Fruit fly (Drosophila melanogaster) whole organism, embryonic: ENCODE results near the gene CG14866.

Source experiments
- Ada2b ChIP-seq: fragments of 200-800 bp; sonication (Bioruptor generic); IDR thresholded peaks from 2 replicates; pipeline ENCODE4 v1.3.6; 2022; ENCODE audit warnings: missing biosample characterization, missing genetic modification characterization
- Adf1 ChIP-seq: fragments of 200-800 bp; sonication (Bioruptor generic); IDR thresholded peaks from 2 replicates; pipeline ENCODE4 v1.3.6; 2022; ENCODE audit warnings: missing biosample characterization, missing genetic modification characterization
- Antp ChIP-seq: fragments of 200-800 bp; sonication (Bioruptor generic); optimal IDR thresholded peaks from 3 replicates; lab custom pipeline; 2016; ENCODE audit warnings: missing biosample characterization, missing genetic modification characterization
- Atf6 ChIP-seq: fragments of 200-800 bp; sonication (Bioruptor generic); IDR thresholded peaks from 2 replicates; pipeline ENCODE4 v1.3.6; 2022; ENCODE audit warnings: missing biosample characterization, missing genetic modification characterization
- B-H1 ChIP-seq: fragments of 200-800 bp; sonication (Bioruptor generic); IDR thresholded peaks from 3 replicates; pipeline ENCODE4 v1.3.6; 2022; ENCODE audit warnings: missing biosample characterization, missing genetic modification characterization
- Bdp1 ChIP-seq: fragments of 200-800 bp; sonication (Bioruptor generic); optimal IDR thresholded peaks from 3 replicates; lab custom pipeline; 2016; ENCODE audit warnings: missing biosample characterization, missing genetic modification characterization
- CG10209 ChIP-seq: fragments of 200-800 bp; sonication (Bioruptor generic); optimal IDR thresholded peaks from 3 replicates; lab custom pipeline; 2017; ENCODE audit warnings: missing biosample characterization, mild to moderate bottlenecking, missing genetic modification characterization, missing genetic modification reagents
- CG11093 ChIP-seq: fragments of 200-800 bp; sonication (Bioruptor generic); IDR thresholded peaks from 3 replicates; pipeline ENCODE4 v1.3.6; 2022; ENCODE audit warnings: missing biosample characterization, missing genetic modification characterization
- CG11398 ChIP-seq: fragments of 200-800 bp; sonication (Bioruptor generic); optimal IDR thresholded peaks from 2 replicates; lab custom pipeline; 2016; ENCODE audit warnings: missing biosample characterization, missing genetic modification characterization
- CG11560 ChIP-seq: fragments of 200-800 bp; sonication (Bioruptor generic); IDR thresholded peaks from 3 replicates; pipeline ENCODE4 v1.3.6; 2022; ENCODE audit warnings: missing biosample characterization, missing genetic modification characterization
- CG14014 ChIP-seq: fragments of 200-800 bp; sonication (Bioruptor generic); IDR thresholded peaks from 2 replicates; pipeline ENCODE4 v1.3.6; 2022; ENCODE audit warnings: missing biosample characterization, missing genetic modification characterization
- CG14710 ChIP-seq: fragments of 200-800 bp; sonication (Bioruptor generic); optimal IDR thresholded peaks from 3 replicates; lab custom pipeline; 2019; ENCODE audit warnings: missing biosample characterization, mild to moderate bottlenecking, missing genetic modification characterization, moderate library complexity
- CG15479 ChIP-seq: fragments of 200-800 bp; sonication (Bioruptor generic); optimal IDR thresholded peaks from 3 replicates; lab custom pipeline; 2019; ENCODE audit warnings: missing biosample characterization, mild to moderate bottlenecking, missing genetic modification characterization, moderate library complexity
- CG15601 ChIP-seq: fragments of 200-800 bp; sonication (Bioruptor generic); optimal IDR thresholded peaks from 3 replicates; lab custom pipeline; 2019; ENCODE audit warnings: missing biosample characterization, mild to moderate bottlenecking, missing genetic modification characterization, moderate library complexity
- CG2712 ChIP-seq: fragments of 200-800 bp; optimal IDR thresholded peaks from 3 replicates; lab custom pipeline; 2019; ENCODE audit warnings: missing biosample characterization, mild to moderate bottlenecking, missing genetic modification characterization, moderate library complexity
- CG3065 ChIP-seq: fragments of 200-800 bp; sonication (Bioruptor generic); optimal IDR thresholded peaks from 2 replicates; lab custom pipeline; 2016; ENCODE audit warnings: missing biosample characterization, missing genetic modification characterization
- CG31365 ChIP-seq: fragments of 200-800 bp; sonication (Bioruptor generic); optimal IDR thresholded peaks from 2 replicates; lab custom pipeline; 2018; ENCODE audit warnings: missing biosample characterization, mild to moderate bottlenecking, missing genetic modification characterization
- CG32532 ChIP-seq: fragments of 200-800 bp; sonication (Bioruptor generic); IDR thresholded peaks from 2 replicates; pipeline ENCODE4 v1.3.6; 2022; ENCODE audit warnings: missing biosample characterization, missing genetic modification characterization
- CG5180 ChIP-seq: fragments of 200-800 bp; sonication (Bioruptor generic); optimal IDR thresholded peaks from 3 replicates; lab custom pipeline; 2017; ENCODE audit warnings: missing biosample characterization, missing genetic modification characterization, mild to moderate bottlenecking, moderate library complexity, missing genetic modification reagents
- CG9215 ChIP-seq: fragments of 200-800 bp; sonication (Bioruptor generic); IDR thresholded peaks from 2 replicates; pipeline ENCODE4 v1.3.6; 2022; ENCODE audit warnings: missing biosample characterization, missing genetic modification characterization
- CG9797 ChIP-seq: fragments of 200-800 bp; sonication (Bioruptor generic); optimal IDR thresholded peaks from 3 replicates; lab custom pipeline; 2018; ENCODE audit warnings: missing biosample characterization, mild to moderate bottlenecking, missing genetic modification characterization
- CHES-1-like ChIP-seq: fragments of 200-800 bp; sonication (Bioruptor generic); optimal IDR thresholded peaks from 2 replicates; lab custom pipeline; 2016; ENCODE audit warnings: missing biosample characterization, missing genetic modification characterization
- CkIIα-i1 ChIP-seq: fragments of 200-800 bp; sonication (Bioruptor generic); IDR thresholded peaks from 2 replicates; pipeline ENCODE4 v1.3.6; 2022; ENCODE audit warnings: missing biosample characterization, missing genetic modification characterization
- Dek ChIP-seq: fragments of 200-800 bp; sonication (Bioruptor generic); optimal IDR thresholded peaks from 3 replicates; lab custom pipeline; 2019; ENCODE audit warnings: missing biosample characterization, mild to moderate bottlenecking, missing genetic modification characterization, moderate library complexity
- Ets65A ChIP-seq: fragments of 200-800 bp; sonication (Bioruptor generic); peaks from one replicate; lab custom pipeline; 2016; ENCODE audit warnings: missing biosample characterization, missing genetic modification characterization
- HLH3B ChIP-seq: fragments of 200-800 bp; sonication (Bioruptor generic); IDR thresholded peaks from 2 replicates; pipeline ENCODE4 v1.3.6; 2022; ENCODE audit warnings: missing biosample characterization, missing genetic modification characterization
- Hand ChIP-seq: fragments of 200-800 bp; sonication (Bioruptor generic); optimal IDR thresholded peaks from 2 replicates; lab custom pipeline; 2017; ENCODE audit warnings: mild to moderate bottlenecking, missing biosample characterization, missing genetic modification reagents, missing genetic modification characterization
- MESR4 ChIP-seq: fragments of 200-800 bp; sonication (Bioruptor generic); optimal IDR thresholded peaks from 2 replicates; lab custom pipeline; 2018; ENCODE audit warnings: missing biosample characterization, mild to moderate bottlenecking, missing genetic modification characterization, moderate library complexity
- Med ChIP-seq: fragments of 200-800 bp; sonication (Bioruptor generic); peaks from one replicate; lab custom pipeline; 2016; ENCODE audit warnings: missing biosample characterization, missing genetic modification characterization, mild to moderate bottlenecking, inconsistent platforms, moderate library complexity
- Myb ChIP-seq: fragments of 200-800 bp; sonication (Bioruptor generic); optimal IDR thresholded peaks from 2 replicates; lab custom pipeline; 2016; ENCODE audit warnings: missing biosample characterization, missing genetic modification characterization
- Nf-YB ChIP-seq: fragments of 200-800 bp; sonication (Bioruptor generic); optimal IDR thresholded peaks from 3 replicates; lab custom pipeline; 2019; ENCODE audit warnings: missing biosample characterization, mild to moderate bottlenecking, missing genetic modification characterization, moderate library complexity
- Ptx1 ChIP-seq: fragments of 200-800 bp; sonication (Bioruptor generic); IDR thresholded peaks from 2 replicates; pipeline ENCODE4 v1.3.6; 2022; ENCODE audit warnings: missing biosample characterization, missing genetic modification characterization
- Scr ChIP-seq: fragments of 200-800 bp; sonication (Bioruptor generic); IDR thresholded peaks from 2 replicates; pipeline ENCODE4 v1.3.6; 2022; ENCODE audit warnings: missing biosample characterization, missing genetic modification characterization; ENCODE audit not compliant: partially characterized antibody
- Sox100B ChIP-seq: fragments of 200-800 bp; sonication (Bioruptor generic); optimal IDR thresholded peaks from 3 replicates; lab custom pipeline; 2018; ENCODE audit warnings: missing biosample characterization, mild to moderate bottlenecking, missing genetic modification characterization
- amos ChIP-seq: fragments of 200-800 bp; sonication (Bioruptor generic); IDR thresholded peaks from 2 replicates; pipeline ENCODE4 v1.3.6; 2022; ENCODE audit warnings: missing biosample characterization, missing genetic modification characterization; ENCODE audit not compliant: partially characterized antibody
- bbx ChIP-seq: fragments of 200-800 bp; sonication (Bioruptor generic); IDR thresholded peaks from 2 replicates; pipeline ENCODE4 v1.3.6; 2022; ENCODE audit warnings: missing biosample characterization, missing genetic modification characterization; ENCODE audit not compliant: partially characterized antibody
- hkb ChIP-seq, 2 experiments: fragments of 200-800 bp in 1 of 2; fragments of >200 bp in 1 of 2; sonication (Bioruptor generic) in 1 of 2; IDR thresholded peaks in 1 of 2; optimal IDR thresholded peaks in 1 of 2; 2 replicates each; pipeline versions ENCODE4 v1.3.6 to Lab custom; 2017 to 2022; ENCODE audit warnings: missing biosample characterization in 1 of 2, missing genetic modification characterization in 1 of 2
- pan ChIP-seq, 4 experiments: fragments of >200 bp in 3 of 4; fragments of 200-800 bp in 1 of 4; sonication (Bioruptor generic) in 1 of 4; optimal IDR thresholded peaks in 3 of 4; IDR thresholded peaks in 1 of 4; 2 replicates each; pipeline versions ENCODE4 v1.3.6 to Lab custom; 2017 to 2022; ENCODE audit warnings: missing biosample characterization in 2 of 4, missing genetic modification characterization in 2 of 4, mixed read lengths in 1 of 4
- pnt ChIP-seq: fragments of 200-800 bp; sonication (Bioruptor generic); optimal IDR thresholded peaks from 3 replicates; lab custom pipeline; 2016; ENCODE audit warnings: missing biosample characterization, missing genetic modification characterization
- pzg ChIP-seq: fragments of 200-800 bp; sonication (Bioruptor generic); optimal IDR thresholded peaks from 3 replicates; lab custom pipeline; 2018; ENCODE audit warnings: missing biosample characterization, mild to moderate bottlenecking, missing genetic modification characterization, moderate library complexity
- run ChIP-seq: fragments of 200-800 bp; sonication (Bioruptor generic); optimal IDR thresholded peaks from 3 replicates; lab custom pipeline; 2018; ENCODE audit warnings: missing biosample characterization, mild to moderate bottlenecking, missing genetic modification characterization
- sens-2 ChIP-seq: fragments of 200-800 bp; sonication (Bioruptor generic); IDR thresholded peaks from 2 replicates; pipeline ENCODE4 v1.3.6; 2022; ENCODE audit warnings: missing biosample characterization, missing genetic modification characterization
- shn ChIP-seq: fragments of 200-800 bp; sonication (Bioruptor generic); optimal IDR thresholded peaks from 3 replicates; lab custom pipeline; 2016; ENCODE audit warnings: missing biosample characterization, missing genetic modification characterization
- slbo ChIP-seq: fragments of 200-800 bp; sonication (Bioruptor generic); IDR thresholded peaks from 2 replicates; pipeline ENCODE4 v1.3.6; 2022; ENCODE audit warnings: missing biosample characterization, missing genetic modification characterization
- so ChIP-seq: fragments of 200-800 bp; sonication (Bioruptor generic); IDR thresholded peaks from 3 replicates; pipeline ENCODE4 v1.3.6; 2022; ENCODE audit warnings: missing biosample characterization, missing genetic modification characterization
- tx ChIP-seq: fragments of 200-800 bp; sonication (Bioruptor generic); optimal IDR thresholded peaks from 2 replicates; lab custom pipeline; 2016; ENCODE audit warnings: missing biosample characterization, missing genetic modification characterization
- usp ChIP-seq: fragments of >200 bp; optimal IDR thresholded peaks from 2 replicates; lab custom pipeline; 2017; ENCODE audit warnings: missing biosample characterization, missing genetic modification characterization
- yki ChIP-seq: fragments of >200 bp; optimal IDR thresholded peaks from 3 replicates; lab custom pipeline; 2018

CG14866 gene

DNA sequence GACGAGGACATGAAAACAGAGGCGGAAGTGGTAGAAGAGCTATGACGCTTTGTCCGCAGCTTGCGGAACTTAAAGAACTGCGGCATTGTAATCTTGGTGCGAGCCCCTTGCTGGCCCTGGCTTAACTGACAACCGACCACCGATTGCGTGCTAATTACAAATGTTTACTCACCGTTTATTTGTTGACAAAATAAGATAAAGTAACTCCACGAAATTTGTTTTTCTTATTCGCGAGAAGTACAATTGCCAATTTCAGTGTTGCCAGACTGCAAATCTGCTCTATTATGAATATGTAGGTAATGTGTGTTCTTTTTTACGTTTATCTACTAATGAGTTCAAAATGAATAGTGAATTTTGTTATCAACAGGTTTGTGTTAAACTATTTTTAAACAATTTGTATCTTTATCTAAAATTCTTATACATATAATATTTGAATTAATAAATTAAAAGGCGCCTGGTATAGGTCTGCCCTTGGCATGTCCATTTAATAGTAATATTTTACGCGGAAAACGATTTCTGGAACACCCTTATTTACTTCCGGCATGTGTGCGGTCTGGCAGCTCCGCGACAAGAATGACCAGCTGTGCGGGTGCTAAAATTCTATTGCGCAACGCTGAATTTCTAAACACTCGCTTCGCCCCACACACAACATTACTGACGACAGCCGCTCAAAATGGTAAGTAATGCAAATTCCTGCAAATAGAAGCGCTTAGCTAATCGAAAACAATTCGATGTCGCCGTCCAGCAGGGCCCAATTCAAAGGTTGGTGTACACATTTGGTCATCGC, 40.6 kb downstream of the CG14866 start, which contains the start of the genes Atg4b and Hibch (continued):
- TF ChIP-seq run (tag; lab: Kevin White, UChicago) (no peak), CG9215 (GFP tag; lab: Robert Waterston, UW) (peak; percentile 86), CG3065 (GFP tag; lab: Kevin White, UChicago) (peak; percentile 53), Ptx1 (GFP tag; lab: Robert Waterston, UW) (peak; percentile 90), usp (GFP tag; lab: Kevin White, UChicago) (no peak), slbo (GFP tag; lab: Robert Waterston, UW) (peak; percentile 91), CG14710 (peak; percentile 91), pan (optimal IDR thresholded peaks at IDR 0.05; lab: Kevin White, UChicago) (no peak), pan (GFP tag; optimal IDR thresholded peaks at IDR 0.05 in 1 of 2, IDR thresholded peaks at IDR 0.05 in 1 of 2) (peak in 1 of 2 experiments; percentile 83), Hand (GFP tag; lab: Kevin White, UChicago) (peak; percentile 57), CG10209 (GFP tag; lab: Kevin White, UChicago) (peak; percentile 85), yki (lab: Kevin White, UChicago) (no peak), sens-2 (GFP tag; lab: Robert Waterston, UW) (0 out of 2 replicates have a peak, but pooled peaks have one; percentile 26), Antp (GFP tag; lab: Kevin White, UChicago) (no peak), Dek (no peak), Adf1 (GFP tag; lab: Robert Waterston, UW) (peak; percentile 43; the same call in 1 of the 2 replicates), shn (no peak), CG2712 (tag; lab: Kevin White, UChicago) (peak; percentile 92), B-H1 (peak; percentile 66), CG31365 (no peak), bbx (GFP tag; lab: Robert Waterston, UW) (peak; percentile 39; the same call in 1 of the 2 replicates), CG11398 (no peak), CG11093 (GFP tag; lab: Robert Waterston, UW) (peak; percentile 73; the same call in 2 of the 3 replicates), Atf6 (GFP tag; lab: Robert Waterston, UW) (peak; percentile 83; the same call in 1 of the 2 replicates), so (GFP tag; lab: Robert Waterston, UW) (peak; percentile 74; the same call in 1 of the 3 replicates), CHES-1-like (GFP tag; lab: Kevin White, UChicago) (peak; percentile 5), CG32532 (GFP tag; lab: Robert Waterston, UW) (peak; percentile 86), HLH3B (GFP tag; lab: Robert Waterston, UW) (peak; percentile 78), pnt (GFP tag; lab: Kevin White, UChicago) (peak; percentile 41), CG15601 (peak; percentile 79), amos (peak; percentile 41; the same call in 1 of the 2 replicates), CG5180 (no peak), CkIIα-i1 (GFP tag; lab: Robert Waterston, UW) (no peak), Bdp1 (GFP tag; lab: Kevin White, UChicago) (peak; percentile 26), CG14014 (peak; percentile 69), Scr (peak; percentile 22; the same call in 1 of the 2 replicates), MESR4 (GFP tag; lab: Kevin White, UChicago) (peak; percentile 79), CG9797 (GFP tag; lab: Kevin White, UChicago) (peak; percentile 38), hkb (optimal IDR thresholded peaks at IDR 0.05; lab: Kevin White, UChicago) (no peak), hkb (GFP tag; IDR thresholded peaks at IDR 0.05; lab: Robert Waterston, UW) (peak; percentile 57; the same call in 1 of the 2 replicates), CG11560 (peak; percentile 49; the same call in 2 of the 3 replicates), CG15479 (GFP tag; lab: Kevin White, UChicago) (peak; percentile 62), Ada2b (GFP tag; lab: Robert Waterston, UW) (peak; percentile 79), Ets65A (GFP tag; lab: Kevin White, UChicago) (peak; percentile 89), Nf-YB (peak; percentile 67), Med (GFP tag; lab: Kevin White, UChicago) (peak; percentile 70), pzg (GFP tag; lab: Kevin White, UChicago) (peak; percentile 47), Sox100B (GFP tag; lab: Kevin White, UChicago) (no peak), tx (GFP tag; lab: Kevin White, UChicago) (peak; percentile 23), Myb (peak; percentile 15)
